Worm (Caenorhabditis elegans): ENCODE results near the gene Y57G11C.20.

DNA sequence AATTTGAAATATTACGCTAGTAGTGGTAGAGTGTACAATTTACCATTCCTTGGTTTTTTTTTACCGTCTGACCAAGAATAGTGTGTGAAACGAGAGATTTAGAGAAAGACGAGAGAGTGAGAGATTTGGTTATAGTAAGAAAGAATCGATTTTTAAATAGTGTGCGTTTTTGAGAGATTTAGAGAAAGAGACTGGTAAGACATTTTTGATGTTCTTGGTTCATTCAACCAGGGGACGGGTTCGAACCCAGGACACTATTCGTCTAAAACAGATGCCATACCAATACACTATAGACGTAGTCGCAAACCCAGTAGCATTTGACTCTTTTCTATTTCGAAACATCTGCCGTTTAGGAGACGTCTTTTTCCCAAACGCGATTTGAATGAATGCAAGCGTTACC, 5.1 kb upstream of the Y57G11C.20 start:
- no peak for TF ChIP-seq nhr-76 (tag; optimal IDR thresholded peaks at IDR 0.05)
- TF ChIP-seq pha-4 (GFP tag; IDR thresholded peaks at IDR 0.05), result no peak; the same call in none of the 2 replicates
- no peak for TF ChIP-seq pha-4 (tag; optimal IDR thresholded peaks at IDR 0.05)

Measured in whole organism, L4 larva.